Worm (Caenorhabditis elegans) whole organism, L4 larva: ENCODE results near the gene gcy-12.
A peak's percentile ranks its signal among the peaks of the same experiment; 100 is the strongest.

Experiments used
- F44E2.7 ChIP-seq: fragments of 200-800 bp; sonication (Bioruptor generic); IDR thresholded peaks from 2 replicates; pipeline ENCODE4 v2.1.2; 2022; ENCODE audit warnings: missing genetic modification characterization, missing compliant biosample characterization
- T26A8.4 ChIP-seq: fragments of 200-800 bp; sonication (Bioruptor generic); IDR thresholded peaks from 2 replicates; pipeline ENCODE4 v1.3.6; 2022; ENCODE audit warnings: missing genetic modification characterization, missing compliant biosample characterization
- Y105C5A.15 ChIP-seq: fragments of 200-800 bp; sonication (Bioruptor generic); IDR thresholded peaks from 2 replicates; pipeline ENCODE4 v1.3.6; 2022; ENCODE audit warnings: missing genetic modification characterization, missing compliant biosample characterization
- Y5F2A.4 ChIP-seq: fragments of 200-800 bp; sonication (Bioruptor generic); optimal IDR thresholded peaks from 2 replicates; lab custom pipeline; 2018; ENCODE audit warnings: mild to moderate bottlenecking, missing genetic modification characterization, missing compliant biosample characterization
- Y75B8A.6 ChIP-seq: fragments of 200-800 bp; sonication (Bioruptor generic); IDR thresholded peaks from 2 replicates; pipeline ENCODE4 v1.3.6; 2022; ENCODE audit warnings: missing genetic modification reagents, missing genetic modification characterization, missing compliant biosample characterization
- ZK546.5 ChIP-seq, 2 experiments: sonication (generic microtip); optimal IDR thresholded peaks; 2 replicates each; lab custom pipeline; 2017; ENCODE audit warnings: missing biosample characterization in 2 of 2, missing genetic modification characterization in 2 of 2
- aha-1 ChIP-seq: fragments of 150-350 bp; peaks from one replicate; lab custom pipeline; 2014; ENCODE audit warnings: missing biosample characterization, missing genetic modification characterization
- ceh-20 ChIP-seq: fragments of 200-800 bp; sonication (Bioruptor generic); IDR thresholded peaks from 2 replicates; pipeline ENCODE4 v1.3.6; 2022; ENCODE audit warnings: missing genetic modification reagents, missing genetic modification characterization, missing compliant biosample characterization
- ceh-28 ChIP-seq: fragments of 150-350 bp; optimal IDR thresholded peaks from 2 replicates; lab custom pipeline; 2014; ENCODE audit warnings: missing biosample characterization, missing genetic modification reagents, missing genetic modification characterization
- ceh-32 ChIP-seq: sonication (generic microtip); optimal IDR thresholded peaks from 2 replicates; lab custom pipeline; 2016; ENCODE audit warnings: mild to moderate bottlenecking, missing genetic modification characterization, missing compliant biosample characterization; ENCODE audit not compliant: poor library complexity
- cey-2 ChIP-seq: sonication (generic microtip); optimal IDR thresholded peaks from 3 replicates; lab custom pipeline; 2017; ENCODE audit warnings: missing genetic modification characterization, mild to moderate bottlenecking, missing compliant biosample characterization, antibody characterized with exemption, borderline replicate concordance; ENCODE audit not compliant: insufficient read depth
- ctbp-1 ChIP-seq: fragments of 200-800 bp; sonication (Bioruptor generic); IDR thresholded peaks from 2 replicates; pipeline ENCODE4 v1.3.6; 2022; ENCODE audit warnings: missing genetic modification reagents, missing genetic modification characterization, missing compliant biosample characterization
- daf-16 ChIP-seq, 3 experiments: sonication (generic microtip); optimal IDR thresholded peaks; 2 replicates each; lab custom pipeline; 2016 to 2017; ENCODE audit warnings: missing genetic modification characterization in 3 of 3, missing genetic modification reagents in 3 of 3, mild to moderate bottlenecking in 2 of 3, missing compliant biosample characterization in 2 of 3, missing biosample characterization in 1 of 3, moderate library complexity in 1 of 3
- daf-19 ChIP-seq: fragments of 200-800 bp; sonication (Bioruptor generic); conservative IDR thresholded peaks from 2 replicates; pipeline ENCODE4 v1.3.6; 2022; ENCODE audit warnings: missing genetic modification characterization, missing compliant biosample characterization
- dmd-8 ChIP-seq: fragments of 200-800 bp; sonication (Bioruptor generic); IDR thresholded peaks from 2 replicates; pipeline ENCODE4 v1.3.6; 2022; ENCODE audit warnings: missing genetic modification characterization, missing compliant biosample characterization
- dpl-1 ChIP-seq: fragments of 150-350 bp; optimal IDR thresholded peaks from 2 replicates; lab custom pipeline; 2014; ENCODE audit warnings: missing biosample characterization, missing genetic modification reagents, missing genetic modification characterization
- dve-1 ChIP-seq: sonication (generic microtip); optimal IDR thresholded peaks from 2 replicates; lab custom pipeline; 2017; ENCODE audit warnings: antibody characterized with exemption, mild to moderate bottlenecking, missing genetic modification characterization, missing compliant biosample characterization; ENCODE audit not compliant: insufficient read depth
- fkh-10 ChIP-seq: fragments of 150-350 bp; optimal IDR thresholded peaks from 2 replicates; lab custom pipeline; 2014; ENCODE audit warnings: missing biosample characterization, missing genetic modification reagents, missing genetic modification characterization
- fos-1 ChIP-seq: fragments of 150-350 bp; optimal IDR thresholded peaks from 2 replicates; lab custom pipeline; 2014; ENCODE audit warnings: missing biosample characterization, missing genetic modification characterization
- hlh-11 ChIP-seq: fragments of 200-800 bp; sonication (Bioruptor generic); optimal IDR thresholded peaks from 2 replicates; lab custom pipeline; 2018; ENCODE audit warnings: mild to moderate bottlenecking, missing genetic modification characterization, missing compliant biosample characterization
- hlh-30 ChIP-seq: sonication (generic microtip); optimal IDR thresholded peaks from 2 replicates; lab custom pipeline; 2017; ENCODE audit warnings: antibody characterized with exemption, mild to moderate bottlenecking, missing genetic modification characterization, missing compliant biosample characterization; ENCODE audit not compliant: insufficient read depth
- lin-1 ChIP-seq: fragments of 200-800 bp; sonication (Bioruptor generic); IDR thresholded peaks from 2 replicates; pipeline ENCODE4 v1.3.6; 2022; ENCODE audit warnings: missing genetic modification reagents, missing genetic modification characterization, missing compliant biosample characterization
- lsy-2 ChIP-seq, 2 experiments: fragments of 150-350 bp in 1 of 2; sonication (generic microtip) in 1 of 2; optimal IDR thresholded peaks; 2 replicates each; lab custom pipeline; 2014 to 2017; ENCODE audit warnings: missing biosample characterization in 2 of 2, missing genetic modification characterization in 2 of 2
- mdl-1 ChIP-seq, 2 experiments: fragments of 150-350 bp in 1 of 2; sonication (generic microtip) in 1 of 2; optimal IDR thresholded peaks; 2 replicates each; lab custom pipeline; 2014 to 2017; ENCODE audit warnings: missing biosample characterization in 2 of 2, missing genetic modification characterization in 2 of 2
- mdt-29 ChIP-seq: fragments of 200-800 bp; sonication (Bioruptor generic); IDR thresholded peaks from 2 replicates; pipeline ENCODE4 v1.3.6; 2022; ENCODE audit warnings: missing genetic modification reagents, missing genetic modification characterization, missing compliant biosample characterization
- mes-2 ChIP-seq: sonication (generic microtip); optimal IDR thresholded peaks from 2 replicates; lab custom pipeline; 2016; ENCODE audit warnings: missing genotype, mild to moderate bottlenecking, missing genetic modification characterization, missing compliant biosample characterization; ENCODE audit not compliant: poor library complexity, severe bottlenecking
- nhr-28 ChIP-seq: fragments of 150-350 bp; optimal IDR thresholded peaks from 2 replicates; lab custom pipeline; 2014; ENCODE audit warnings: missing biosample characterization, missing genetic modification characterization
- nhr-42 ChIP-seq: fragments of 200-800 bp; sonication (Bioruptor generic); IDR thresholded peaks from 2 replicates; pipeline ENCODE4 v1.3.6; 2022; ENCODE audit warnings: missing genetic modification characterization, missing compliant biosample characterization
- nhr-6 ChIP-seq: fragments of 150-350 bp; optimal IDR thresholded peaks from 2 replicates; lab custom pipeline; 2014; ENCODE audit warnings: missing biosample characterization, missing genetic modification characterization
- nhr-76 ChIP-seq: fragments of 150-350 bp; optimal IDR thresholded peaks from 2 replicates; lab custom pipeline; 2014; ENCODE audit warnings: missing biosample characterization, missing genetic modification characterization
- php-3 ChIP-seq: fragments of 200-800 bp; sonication (Bioruptor generic); IDR thresholded peaks from 2 replicates; pipeline ENCODE4 v1.3.6; 2022; ENCODE audit warnings: missing genetic modification reagents, missing genetic modification characterization, missing compliant biosample characterization
- pqm-1 ChIP-seq: sonication (generic microtip); optimal IDR thresholded peaks from 2 replicates; lab custom pipeline; 2017; ENCODE audit warnings: missing biosample characterization, missing genetic modification characterization
- snpc-1.2 ChIP-seq: fragments of 200-800 bp; sonication (Bioruptor generic); IDR thresholded peaks from 2 replicates; pipeline ENCODE4 v1.3.6; 2022; ENCODE audit warnings: missing genetic modification reagents, missing genetic modification characterization, missing compliant biosample characterization
- unc-62 ChIP-seq, 3 experiments: fragments of 150-350 bp in 1 of 3; sonication (generic microtip); optimal IDR thresholded peaks in 2 of 3; peaks in 1 of 3; 1 replicate in 1 of 3; 2 replicates in 2 of 3; lab custom pipeline; 2014 to 2017; ENCODE audit warnings: missing biosample characterization in 3 of 3, missing genetic modification characterization in 3 of 3, missing genetic modification reagents in 3 of 3, missing genotype in 1 of 3
- zfp-2 ChIP-seq: sonication (generic microtip); optimal IDR thresholded peaks from 2 replicates; lab custom pipeline; 2016; ENCODE audit warnings: mild to moderate bottlenecking, missing genetic modification characterization, missing compliant biosample characterization
- zfp-3 ChIP-seq: fragments of 200-800 bp; sonication (Bioruptor generic); conservative IDR thresholded peaks from 2 replicates; pipeline ENCODE4 v1.3.6; 2022; ENCODE audit warnings: missing genetic modification reagents, missing genetic modification characterization, missing compliant biosample characterization
- ztf-7 ChIP-seq: fragments of 150-350 bp; optimal IDR thresholded peaks from 2 replicates; lab custom pipeline; 2014; ENCODE audit warnings: missing biosample characterization, missing genetic modification characterization

Gene gcy-12

DNA sequence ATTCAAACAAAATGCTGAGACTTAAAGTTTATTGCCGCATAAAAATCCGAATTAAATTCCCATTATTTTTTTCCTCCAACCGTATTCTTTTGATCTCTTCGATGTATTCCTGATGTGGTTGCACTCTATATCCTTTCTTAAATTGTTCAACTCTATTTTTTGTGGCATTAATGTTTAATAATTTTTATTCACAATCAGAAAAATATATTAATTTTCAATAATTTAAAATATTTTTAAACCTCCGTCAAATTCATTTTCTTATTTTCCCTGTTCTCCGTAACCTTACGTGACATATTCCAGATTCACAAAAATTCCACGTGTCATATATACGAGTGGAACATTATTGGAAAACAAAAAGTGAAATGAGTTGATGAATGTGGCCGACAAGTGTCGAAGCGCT is at the start of gene gcy-12:
Gene gcy-12, plus strand, starts transcription at position 301 of the 400 bp plus-strand sequence.
- TF ChIP-seq hlh-30 = no peak
- TF ChIP-seq Y5F2A.4 (GFP tag; lab: Kevin White, UChicago) = no peak
- TF ChIP-seq nhr-6 (tag; lab: Kevin White, UChicago) = no peak
- TF ChIP-seq, all 104 proteins: peak for 0

DNA sequence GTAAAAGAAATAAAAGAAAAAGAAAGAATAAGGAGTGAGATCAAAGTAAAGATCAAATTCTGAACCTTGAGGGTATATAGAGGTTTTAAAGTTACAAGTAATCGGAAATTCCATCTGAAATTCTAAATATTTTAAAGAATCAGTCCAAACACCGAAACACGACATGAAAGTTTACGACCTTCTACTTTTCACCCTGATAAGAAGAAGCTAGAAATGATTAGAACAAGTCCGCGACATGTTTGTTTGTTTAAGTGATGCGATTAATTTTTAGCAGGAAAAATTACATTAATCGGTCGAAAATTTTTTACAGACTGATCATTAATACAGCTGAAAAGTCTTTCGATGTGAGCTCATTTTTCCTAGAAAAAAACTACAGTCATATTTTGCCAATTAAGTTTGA is 47.2 kb upstream of the gcy-12 start:
- TF ChIP-seq nhr-28 (tag; lab: Kevin White, UChicago) (peak; percentile 1), php-3 (0 out of 2 replicates have a peak, but pooled peaks have one; percentile 50), daf-16 (GFP tag; optimal IDR thresholded peaks at IDR 0.05; lab: Kevin White, UChicago) (no peak), daf-16 (tag; optimal IDR thresholded peaks at IDR 0.05; lab: Kevin White, UChicago) (peak; percentile 60), mes-2 (tag; lab: Kevin White, UChicago) (no peak), nhr-42 (no peak), pqm-1 (peak; percentile 46)

ce11 chrII:5268977-5269376 is 42.9 kb upstream of the gcy-12 start:
- TF ChIP-seq unc-62 (GFP tag; optimal IDR thresholded peaks at IDR 0.05 in 1 of 2; lab: Kevin White, UChicago) = peak in 1 of 2 experiments; percentile 95
- no peak for TF ChIP-seq unc-62 (tag; optimal IDR thresholded peaks at IDR 0.05; lab: Kevin White, UChicago)
- no peak for TF ChIP-seq dpl-1
- TF ChIP-seq daf-19 (GFP tag; lab: Robert Waterston, UW) = no peak
- TF ChIP-seq dmd-8 (GFP tag; lab: Robert Waterston, UW) = no peak
- TF ChIP-seq aha-1 (tag; lab: Kevin White, UChicago) = peak; percentile 44

- TF ChIP-seq cey-2 (tag; lab: Kevin White, UChicago) (no peak), unc-62 (GFP tag; optimal IDR thresholded peaks at IDR 0.05 in 1 of 2; lab: Kevin White, UChicago) (peak in 1 of 2 experiments; percentile 85), unc-62 (tag; optimal IDR thresholded peaks at IDR 0.05; lab: Kevin White, UChicago) (no peak), nhr-76 (no peak), ctbp-1 (GFP tag; lab: Robert Waterston, UW) (no peak), dve-1 (tag; lab: Kevin White, UChicago) (no peak), ceh-20 (GFP tag; lab: Robert Waterston, UW) (no peak), hlh-30 (peak; percentile 35), ceh-32 (tag; lab: Kevin White, UChicago) (no peak), snpc-1.2 (GFP tag; lab: Robert Waterston, UW) (no peak), mdl-1 (tag; optimal IDR thresholded peaks at IDR 0.05; lab: Kevin White, UChicago) (peak in 1 of 2 experiments; percentile 2), ceh-28 (tag; lab: Kevin White, UChicago) (no peak), mdt-29 (GFP tag; lab: Robert Waterston, UW) (no peak), Y75B8A.6 (GFP tag; lab: Robert Waterston, UW) (no peak), zfp-3 (GFP tag; lab: Robert Waterston, UW) (no peak), nhr-28 (tag; lab: Kevin White, UChicago) (no peak), T26A8.4 (GFP tag; lab: Robert Waterston, UW) (no peak), aha-1 (tag; lab: Kevin White, UChicago) (peak; percentile 97), pqm-1 (no peak), F44E2.7 (GFP tag; lab: Robert Waterston, UW) (no peak), fos-1 (tag; lab: Kevin White, UChicago) (no peak), nhr-42 (no peak), ztf-7 (tag; lab: Kevin White, UChicago) (no peak), Y105C5A.15 (GFP tag; lab: Robert Waterston, UW) (no peak), zfp-2 (tag; lab: Kevin White, UChicago) (no peak), lin-1 (GFP tag; lab: Robert Waterston, UW) (no peak), ZK546.5 (tag; optimal IDR thresholded peaks at IDR 0.05; lab: Kevin White, UChicago) (no peak), lsy-2 (tag; optimal IDR thresholded peaks at IDR 0.05; lab: Kevin White, UChicago) (peak in 1 of 2 experiments; percentile 24), nhr-6 (tag; lab: Kevin White, UChicago) (no peak), hlh-11 (tag; lab: Kevin White, UChicago) (no peak), fkh-10 (GFP tag; lab: Kevin White, UChicago) (peak; percentile 88)
Observed at ce11 chrII:5271729-5272322, 40.0 kb upstream of the gcy-12 start, which contains the start of gene drn-1. drn-1 (minus strand) TSS chrII:5271845.
